Worm (Caenorhabditis elegans) whole organism, L2 larva: ENCODE results near the gene mltn-6.

Source experiments
- C34F6.9 ChIP-seq: fragments of 150-350 bp; optimal IDR thresholded peaks from 2 replicates; lab custom pipeline; 2014; ENCODE audit warnings: missing biosample characterization, missing genetic modification characterization
- R02D3.7 ChIP-seq: fragments of 150-350 bp; optimal IDR thresholded peaks from 2 replicates; lab custom pipeline; 2014; ENCODE audit warnings: missing biosample characterization, missing genetic modification characterization
- ZK546.5 ChIP-seq: sonication (generic microtip); optimal IDR thresholded peaks from 2 replicates; lab custom pipeline; 2017; ENCODE audit warnings: missing biosample characterization, missing genetic modification characterization
- alr-1 ChIP-seq: fragments of 150-350 bp; optimal IDR thresholded peaks from 2 replicates; lab custom pipeline; 2014; ENCODE audit warnings: missing biosample characterization, missing genetic modification characterization
- aly-2 ChIP-seq: fragments of 150-350 bp; optimal IDR thresholded peaks from 2 replicates; lab custom pipeline; 2014; ENCODE audit warnings: missing biosample characterization, missing genetic modification characterization
- ama-1 ChIP-seq: fragments of 150-350 bp; optimal IDR thresholded peaks from 2 replicates; lab custom pipeline; 2018; ENCODE audit warnings: inconsistent platforms
- ceh-16 ChIP-seq: fragments of 150-350 bp; optimal IDR thresholded peaks from 2 replicates; lab custom pipeline; 2014; ENCODE audit warnings: missing biosample characterization, missing genetic modification characterization
- crh-2 ChIP-seq: sonication (generic microtip); optimal IDR thresholded peaks from 2 replicates; lab custom pipeline; 2017; ENCODE audit warnings: missing biosample characterization, missing genetic modification characterization
- dmd-4 ChIP-seq: sonication (generic microtip); optimal IDR thresholded peaks from 2 replicates; lab custom pipeline; 2017; ENCODE audit warnings: missing biosample characterization, missing genetic modification characterization
- egl-27 ChIP-seq: sonication (generic microtip); optimal IDR thresholded peaks from 3 replicates; lab custom pipeline; 2017; ENCODE audit warnings: missing biosample characterization, missing genetic modification reagents, missing genetic modification characterization
- elt-1 ChIP-seq: fragments of 150-350 bp; optimal IDR thresholded peaks from 2 replicates; lab custom pipeline; 2014; ENCODE audit warnings: missing biosample characterization, missing genetic modification characterization
- elt-3 ChIP-seq: sonication (generic microtip); optimal IDR thresholded peaks from 2 replicates; lab custom pipeline; 2017; ENCODE audit warnings: missing biosample characterization, missing genetic modification characterization
- fos-1 ChIP-seq: fragments of 150-350 bp; optimal IDR thresholded peaks from 2 replicates; lab custom pipeline; 2014; ENCODE audit warnings: missing biosample characterization, missing genetic modification characterization
- lin-11 ChIP-seq: fragments of 150-350 bp; sonication (generic microtip); optimal IDR thresholded peaks from 2 replicates; lab custom pipeline; 2014; ENCODE audit warnings: missing biosample characterization, missing genetic modification characterization, inconsistent platforms, mixed read lengths
- lin-13 ChIP-seq: fragments of 150-350 bp; optimal IDR thresholded peaks from 2 replicates; lab custom pipeline; 2014; ENCODE audit warnings: missing biosample characterization, missing genetic modification reagents, missing genetic modification characterization
- lin-39 ChIP-seq: fragments of 150-350 bp; optimal IDR thresholded peaks from 2 replicates; lab custom pipeline; 2014; ENCODE audit warnings: missing biosample characterization, missing genetic modification reagents, missing genetic modification characterization
- lsy-2 ChIP-seq, 2 experiments: fragments of 150-350 bp in 1 of 2; sonication (generic microtip) in 1 of 2; optimal IDR thresholded peaks; 2 replicates each; lab custom pipeline; 2014 to 2017; ENCODE audit warnings: missing biosample characterization in 2 of 2, missing genetic modification characterization in 2 of 2
- mbf-1 ChIP-seq: sonication (generic microtip); optimal IDR thresholded peaks from 2 replicates; lab custom pipeline; 2017; ENCODE audit warnings: missing biosample characterization, missing genetic modification characterization
- mdl-1 ChIP-seq, 2 experiments: fragments of 150-350 bp in 1 of 2; sonication (generic microtip) in 1 of 2; optimal IDR thresholded peaks; 2 replicates each; lab custom pipeline; 2017; ENCODE audit warnings: missing biosample characterization in 2 of 2, missing genetic modification characterization in 2 of 2
- nhr-11 ChIP-seq: fragments of 150-350 bp; optimal IDR thresholded peaks from 2 replicates; lab custom pipeline; 2014; ENCODE audit warnings: missing biosample characterization, missing genetic modification characterization
- nhr-129 ChIP-seq: fragments of 150-350 bp; optimal IDR thresholded peaks from 2 replicates; lab custom pipeline; 2014; ENCODE audit warnings: missing biosample characterization, missing genetic modification characterization
- nhr-21 ChIP-seq: fragments of 150-350 bp; optimal IDR thresholded peaks from 2 replicates; lab custom pipeline; 2014; ENCODE audit warnings: missing biosample characterization, missing genetic modification characterization
- nhr-23 ChIP-seq: fragments of 150-350 bp; optimal IDR thresholded peaks from 2 replicates; lab custom pipeline; 2014; ENCODE audit warnings: missing biosample characterization, missing genetic modification reagents, missing genetic modification characterization
- nhr-237 ChIP-seq: fragments of 150-350 bp; optimal IDR thresholded peaks from 2 replicates; lab custom pipeline; 2014; ENCODE audit warnings: missing biosample characterization, missing genetic modification characterization
- nhr-25 ChIP-seq: fragments of 150-350 bp; sonication (generic microtip); optimal IDR thresholded peaks from 3 replicates; lab custom pipeline; 2014; ENCODE audit warnings: missing biosample characterization, missing genetic modification characterization
- nhr-6 ChIP-seq: fragments of 150-350 bp; optimal IDR thresholded peaks from 2 replicates; lab custom pipeline; 2014; ENCODE audit warnings: missing biosample characterization, missing genetic modification characterization
- peb-1 ChIP-seq: fragments of 150-350 bp; optimal IDR thresholded peaks from 2 replicates; lab custom pipeline; 2014; ENCODE audit warnings: missing biosample characterization, missing genetic modification characterization
- sem-4 ChIP-seq: fragments of 150-350 bp; optimal IDR thresholded peaks from 2 replicates; lab custom pipeline; 2014; ENCODE audit warnings: missing biosample characterization, missing genetic modification reagents, missing genetic modification characterization
- skn-1 ChIP-seq: sonication (generic microtip); optimal IDR thresholded peaks from 2 replicates; lab custom pipeline; 2017; ENCODE audit warnings: missing biosample characterization, missing genetic modification characterization
- sma-9 ChIP-seq, 2 experiments: fragments of 150-350 bp in 1 of 2; sonication (generic microtip) in 1 of 2; optimal IDR thresholded peaks; 2 replicates each; lab custom pipeline; 2014 to 2016; ENCODE audit warnings: missing genetic modification characterization in 2 of 2, mild to moderate bottlenecking in 1 of 2, missing biosample characterization in 1 of 2, missing compliant biosample characterization in 1 of 2, missing genetic modification reagents in 1 of 2, moderate library complexity in 1 of 2
- snpc-4 ChIP-seq: fragments of 150-350 bp; optimal IDR thresholded peaks from 2 replicates; lab custom pipeline; 2014; ENCODE audit warnings: missing biosample characterization, missing genetic modification characterization
- unc-39 ChIP-seq: fragments of 150-350 bp; optimal IDR thresholded peaks from 2 replicates; lab custom pipeline; 2014; ENCODE audit warnings: missing biosample characterization, missing genetic modification characterization
- unc-55 ChIP-seq: fragments of 150-350 bp; sonication (generic microtip); optimal IDR thresholded peaks from 3 replicates; lab custom pipeline; 2014; ENCODE audit warnings: missing biosample characterization, missing genetic modification reagents, missing genetic modification characterization
- unc-62 ChIP-seq: fragments of 150-350 bp; optimal IDR thresholded peaks from 2 replicates; lab custom pipeline; 2014; ENCODE audit warnings: missing biosample characterization, missing genetic modification reagents, missing genetic modification characterization
- ztf-1 ChIP-seq: fragments of 200-800 bp; sonication (Bioruptor generic); conservative IDR thresholded peaks from 2 replicates; pipeline ENCODE4 v1.3.6; 2022; ENCODE audit warnings: missing genetic modification characterization, missing compliant biosample characterization
- ztf-11 ChIP-seq: sonication (generic microtip); optimal IDR thresholded peaks from 2 replicates; lab custom pipeline; 2017; ENCODE audit warnings: missing biosample characterization, missing genetic modification characterization

The mltn-6 gene

DNA sequence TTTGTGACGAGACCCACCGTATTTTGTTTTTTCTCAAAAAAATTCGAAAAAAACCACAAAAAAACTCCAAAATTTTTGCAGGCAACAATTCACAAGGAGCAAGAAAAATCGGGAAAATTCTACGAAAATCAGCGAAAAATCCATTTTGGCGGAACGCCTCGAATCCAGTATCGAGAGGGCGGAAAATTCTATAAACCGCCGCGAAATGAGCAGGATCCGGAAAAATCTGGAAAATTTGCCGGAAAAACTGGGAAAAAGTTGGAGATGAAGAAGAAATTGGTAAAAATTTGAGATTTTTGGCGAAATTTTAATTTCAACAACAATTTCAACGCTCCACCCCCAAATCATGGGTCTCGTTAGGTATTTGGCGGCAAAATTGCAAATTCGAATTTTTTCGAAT is 4.7 kb upstream of the mltn-6 start:
- TF ChIP-seq nhr-11 (tag; lab: Kevin White, UChicago) (no peak), ceh-16 (tag; lab: Kevin White, UChicago) (no peak), nhr-237 (no peak), nhr-6 (tag; lab: Kevin White, UChicago) (no peak), alr-1 (tag; lab: Kevin White, UChicago) (no peak), C34F6.9 (no peak), ztf-11 (tag; lab: Kevin White, UChicago) (no peak), sma-9 (GFP tag; optimal IDR thresholded peaks at IDR 0.05; lab: Kevin White, UChicago) (no peak), sma-9 (tag; optimal IDR thresholded peaks at IDR 0.05; lab: Kevin White, UChicago) (no peak)

DNA sequence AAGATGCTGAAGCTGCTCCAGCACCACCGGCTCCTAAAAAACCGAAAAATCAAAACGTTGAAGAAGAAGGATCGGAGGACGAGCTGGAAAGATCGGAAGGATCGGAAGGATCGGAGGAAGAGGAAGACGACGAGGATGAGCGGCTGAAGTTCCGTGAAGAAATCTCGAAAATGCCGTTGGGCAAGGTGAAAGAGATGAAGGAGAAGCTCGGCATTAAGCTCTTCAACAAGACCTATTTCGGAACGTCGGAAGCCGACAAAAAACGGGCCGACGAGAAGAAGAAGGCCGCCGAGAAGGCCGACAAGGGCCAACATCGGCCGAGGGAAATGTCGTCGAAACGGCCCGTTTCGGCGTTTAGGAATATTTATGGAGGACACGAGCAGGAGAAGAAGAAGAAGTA is 3.5 kb upstream of the mltn-6 start:
- TF ChIP-seq peb-1 (no peak), unc-62 (no peak), unc-39 (tag; lab: Kevin White, UChicago) (no peak), lin-13 (no peak), crh-2 (tag; lab: Kevin White, UChicago) (no peak), ama-1 (lab: Kevin White, UChicago) (no peak), elt-3 (tag; lab: Kevin White, UChicago) (no peak), snpc-4 (tag; lab: Kevin White, UChicago) (no peak), lin-39 (tag; lab: Kevin White, UChicago) (no peak), nhr-23 (tag; lab: Kevin White, UChicago) (no peak), dmd-4 (tag; lab: Kevin White, UChicago) (no peak), sem-4 (no peak), unc-55 (GFP tag; lab: Kevin White, UChicago) (no peak)

DNA sequence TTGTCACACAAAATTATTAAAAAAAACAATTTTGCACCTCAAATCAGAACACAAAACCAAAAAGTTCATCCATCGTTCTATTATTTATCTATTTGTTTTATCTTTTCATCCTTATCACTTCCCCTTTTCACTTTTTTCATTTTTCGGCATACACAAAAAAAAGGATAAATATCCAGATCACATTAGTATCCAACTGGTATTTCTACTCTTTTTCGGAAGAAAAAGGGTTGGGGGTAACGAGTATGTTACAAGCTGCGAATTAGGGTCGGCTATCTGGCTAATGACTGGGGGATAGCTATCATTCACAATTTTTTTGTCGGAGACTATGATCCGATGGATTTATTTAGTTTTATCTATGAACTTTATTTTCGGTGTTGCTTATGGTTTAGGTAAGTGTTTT is 5.3 kb downstream of the mltn-6 start, which contains the start of gene mltn-7:
Gene mltn-7 (plus strand): TSS at position 301 of the 400 bp plus-strand sequence.
- TF ChIP-seq ceh-16 (tag; lab: Kevin White, UChicago): no peak
- TF ChIP-seq nhr-21 (tag; lab: Kevin White, UChicago): no peak
- TF ChIP-seq ZK546.5 (tag; lab: Kevin White, UChicago): no peak
- TF ChIP-seq crh-2 (tag; lab: Kevin White, UChicago): no peak
- TF ChIP-seq mbf-1: no peak
- TF ChIP-seq nhr-129: no peak
- TF ChIP-seq ztf-1 (GFP tag; lab: Robert Waterston, UW): no peak
- TF ChIP-seq, all 48 proteins: peak for 0

ce11 chrV:373192-373591 is 8.4 kb downstream of the mltn-6 start:
- no peak for TF ChIP-seq elt-3 (tag; lab: Kevin White, UChicago)
- no peak for TF ChIP-seq ceh-16 (tag; lab: Kevin White, UChicago)
- TF ChIP-seq elt-1 (tag; lab: Kevin White, UChicago): no peak
- no peak for TF ChIP-seq fos-1
- TF ChIP-seq egl-27 (tag; lab: Kevin White, UChicago): no peak
- no peak for TF ChIP-seq ztf-1 (GFP tag; lab: Robert Waterston, UW)
- no peak for TF ChIP-seq lin-11

ce11 chrV:376790-377189 is 12.0 kb downstream of the mltn-6 start:
- TF ChIP-seq fos-1 (peak; percentile 55), aly-2 (tag; lab: Kevin White, UChicago) (no peak)

DNA sequence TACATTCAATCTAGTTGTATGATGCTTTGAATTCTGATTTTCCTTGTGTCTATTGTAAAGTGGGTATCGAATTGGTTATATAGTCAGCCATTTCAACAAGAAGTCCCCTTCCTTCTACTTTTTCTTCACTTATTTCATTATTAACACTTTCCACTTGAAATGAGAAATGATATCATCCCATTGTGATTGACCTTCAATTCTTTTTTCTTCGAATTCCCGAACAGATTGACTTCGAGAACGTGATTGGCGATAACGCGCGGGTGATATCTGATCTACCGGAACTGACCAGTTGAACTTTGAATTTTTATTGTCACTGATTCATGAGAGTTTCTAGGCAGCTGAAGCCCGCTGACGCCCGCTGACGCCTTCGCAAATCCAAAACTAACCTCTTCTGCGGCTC is 13.5 kb downstream of the mltn-6 start:
- TF ChIP-seq sma-9 (GFP tag; optimal IDR thresholded peaks at IDR 0.05; lab: Kevin White, UChicago) (peak; percentile 75), sma-9 (tag; optimal IDR thresholded peaks at IDR 0.05; lab: Kevin White, UChicago) (no peak), fos-1 (peak; percentile 1), nhr-25 (peak; percentile 40), elt-3 (tag; lab: Kevin White, UChicago) (no peak), nhr-6 (tag; lab: Kevin White, UChicago) (no peak), ztf-1 (GFP tag; lab: Robert Waterston, UW) (no peak), peb-1 (no peak), nhr-129 (no peak), crh-2 (tag; lab: Kevin White, UChicago) (no peak), lsy-2 (tag; optimal IDR thresholded peaks at IDR 0.05; lab: Kevin White, UChicago) (no peak), ceh-16 (tag; lab: Kevin White, UChicago) (no peak), mdl-1 (tag; optimal IDR thresholded peaks at IDR 0.05; lab: Kevin White, UChicago) (no peak), egl-27 (tag; lab: Kevin White, UChicago) (no peak), R02D3.7 (tag; lab: Kevin White, UChicago) (no peak), nhr-21 (tag; lab: Kevin White, UChicago) (peak; percentile 31), nhr-237 (no peak), skn-1 (tag; lab: Kevin White, UChicago) (no peak), unc-62 (no peak)
